Fruit fly (Drosophila melanogaster): Measurements from ENCODE around the gene C3G.

Gene C3G

DNA sequence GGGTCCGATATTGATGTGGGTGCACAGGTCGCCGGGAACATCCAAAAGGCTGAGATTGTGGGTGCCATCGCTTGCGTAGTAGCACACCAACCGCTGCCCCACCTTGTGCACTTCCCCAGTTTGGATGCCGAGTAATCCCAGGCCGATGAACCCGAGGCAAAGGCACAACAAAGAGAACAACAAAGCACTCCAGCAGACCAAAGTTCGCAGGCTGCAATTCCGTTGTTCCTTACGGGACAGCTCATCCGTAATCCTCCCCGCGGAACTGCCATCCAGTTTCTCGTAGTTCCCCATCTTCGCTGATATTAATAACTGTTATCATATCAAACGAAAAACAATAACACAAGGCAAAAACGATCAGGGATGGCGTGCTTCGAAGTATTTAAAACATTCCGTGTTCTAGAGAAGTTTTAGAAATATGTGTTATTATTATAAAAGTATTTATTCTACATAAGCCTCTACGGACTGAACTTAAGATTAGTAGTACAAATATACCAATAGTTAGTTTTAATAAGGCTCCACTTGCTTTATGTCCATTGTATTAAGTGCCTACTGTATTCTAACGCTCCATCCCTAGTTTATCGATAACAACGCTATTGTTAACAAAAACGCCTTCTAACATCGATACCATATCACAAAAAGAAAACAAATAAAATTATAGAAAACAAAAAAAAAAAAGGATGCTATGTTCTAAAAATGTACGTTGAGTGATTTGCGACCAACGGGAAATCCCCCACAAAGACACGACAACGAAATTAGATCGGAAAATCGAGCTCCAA lies 46.0 kb upstream of the C3G start, which contains the start of the genes Cht11 and CG4558 (continued):
- TF ChIP-seq CG8765 (GFP tag; IDR thresholded peaks at IDR 0.05) (peak; percentile 77), CG18011 (GFP tag; optimal IDR thresholded peaks at IDR 0.05) (peak; percentile 51), ro (GFP tag; IDR thresholded peaks at IDR 0.05) (peak; percentile 26; the same call in 1 of the 2 replicates), CG42726 (GFP tag; IDR thresholded peaks at IDR 0.05; ENCODE audit: partially characterized antibody) (no peak), nerfin-2 (GFP tag; IDR thresholded peaks at IDR 0.05; ENCODE audit: partially characterized antibody) (peak; percentile 21; the same call in 1 of the 2 replicates), CG17829 (tag; optimal IDR thresholded peaks at IDR 0.05) (peak; percentile 87), ind (GFP tag; optimal IDR thresholded peaks at IDR 0.05) (peak; percentile 86), MESR4 (GFP tag; optimal IDR thresholded peaks at IDR 0.05) (peak; percentile 25), CG2116 (GFP tag; optimal IDR thresholded peaks at IDR 0.05) (peak; percentile 86), br (optimal IDR thresholded peaks at IDR 0.05) (no peak), TFAM (GFP tag; optimal IDR thresholded peaks at IDR 0.05) (no peak), CG7963 (GFP tag; IDR thresholded peaks at IDR 0.05; ENCODE audit: partially characterized antibody) (no peak), CG9817 (tag; optimal IDR thresholded peaks at IDR 0.05) (peak; percentile 83)

dm6 chrX:6843841-6844440 lies 40.5 kb upstream of the C3G start, which contains the start of the genes CG14435 and Tmf:
TSS of gene CG14435 (minus strand) at chrX:6843921.
TSS of gene Tmf (plus strand) at chrX:6844341.
- no peak for TF ChIP-seq pros (GFP tag; optimal IDR thresholded peaks at IDR 0.05)
- TF ChIP-seq Hey (tag; optimal IDR thresholded peaks at IDR 0.05), result no peak
- TF ChIP-seq trem (tag; optimal IDR thresholded peaks at IDR 0.05), result peak; percentile 76
- peak; percentile 50 for TF ChIP-seq pnt (GFP tag; optimal IDR thresholded peaks at IDR 0.05)
- TF ChIP-seq CG15601 (tag; optimal IDR thresholded peaks at IDR 0.05), result peak; percentile 66
- TF ChIP-seq Trl (optimal IDR thresholded peaks at IDR 0.05), result no peak
- peak; percentile 15 for TF ChIP-seq Trl (GFP tag; optimal IDR thresholded peaks at IDR 0.05)
- peak; percentile 24 for TF ChIP-seq scrt (GFP tag; optimal IDR thresholded peaks at IDR 0.05)
- 0 out of 2 replicates have a peak, but pooled peaks have one; percentile 29 for TF ChIP-seq crol (GFP tag; IDR thresholded peaks at IDR 0.05)
- peak; percentile 85 for TF ChIP-seq CG11093 (GFP tag; IDR thresholded peaks at IDR 0.05)
- no peak for TF ChIP-seq ash1 (GFP tag; optimal IDR thresholded peaks at IDR 0.05)
- TF ChIP-seq CG8924 (tag; optimal IDR thresholded peaks at IDR 0.05), result peak; percentile 90
- TF ChIP-seq CG12104 (GFP tag; optimal IDR thresholded peaks at IDR 0.05), result peak; percentile 66
- TF ChIP-seq hth (optimal IDR thresholded peaks at IDR 0.05), result no peak
- peak; percentile 48 to 75 for TF ChIP-seq Pdp1 (GFP tag; optimal IDR thresholded peaks at IDR 0.05)
- TF ChIP-seq CG15514 (GFP tag; optimal IDR thresholded peaks at IDR 0.05), result peak; percentile 73
- TF ChIP-seq CG4730 (GFP tag; IDR thresholded peaks at IDR 0.05), result peak; percentile 74
- peak; percentile 40 for TF ChIP-seq shn (GFP tag; optimal IDR thresholded peaks at IDR 0.05)
- peak; percentile 62 for TF ChIP-seq ro (GFP tag; IDR thresholded peaks at IDR 0.05)
- no peak for TF ChIP-seq bigmax (GFP tag; optimal IDR thresholded peaks at IDR 0.05)
- no peak for TF ChIP-seq CG10321 (GFP tag; IDR thresholded peaks at IDR 0.05)
- no peak for TF ChIP-seq abd-A (tag; optimal IDR thresholded peaks at IDR 0.05)
- peak; percentile 85 for TF ChIP-seq CG1602 (GFP tag; optimal IDR thresholded peaks at IDR 0.05)
- no peak for TF ChIP-seq CG12236 (GFP tag; optimal IDR thresholded peaks at IDR 0.05)
- TF ChIP-seq Eip74EF (GFP tag; optimal IDR thresholded peaks at IDR 0.05), result peak in 1 of 2 experiments; percentile 57
- TF ChIP-seq ems (GFP tag; optimal IDR thresholded peaks at IDR 0.05), result peak; percentile 22
- TF ChIP-seq CG1529 (GFP tag; optimal IDR thresholded peaks at IDR 0.05), result peak; percentile 49
- no peak for TF ChIP-seq prd (optimal IDR thresholded peaks at IDR 0.05)
- peak; percentile 93 for TF ChIP-seq prd (GFP tag; IDR thresholded peaks at IDR 0.05)
- TF ChIP-seq ap (GFP tag; IDR thresholded peaks at IDR 0.05), result peak; percentile 71
- TF ChIP-seq ftz-f1 (GFP tag; optimal IDR thresholded peaks at IDR 0.05), result no peak
- peak; percentile 43 to 68 for TF ChIP-seq chif (GFP tag; optimal IDR thresholded peaks at IDR 0.05)
- TF ChIP-seq CG17568 (GFP tag; optimal IDR thresholded peaks at IDR 0.05), result no peak
- peak; percentile 26 for TF ChIP-seq stwl (tag; optimal IDR thresholded peaks at IDR 0.05)
- TF ChIP-seq fu2 (GFP tag; optimal IDR thresholded peaks at IDR 0.05), result peak; percentile 28
- TF ChIP-seq CG17361 (GFP tag; IDR thresholded peaks at IDR 0.05), result peak; percentile 94

All from whole organism, embryonic.